Worm (Caenorhabditis elegans) whole organism, L3 larva: Measurements from ENCODE around the gene pms-2.

Source experiments
- R02D3.7 ChIP-seq: fragments of 150-350 bp; optimal IDR thresholded peaks from 2 replicates; lab custom pipeline; 2014; ENCODE audit warnings: missing biosample characterization, missing genetic modification characterization
- ZK546.5 ChIP-seq: sonication (generic microtip); optimal IDR thresholded peaks from 2 replicates; lab custom pipeline; 2017; ENCODE audit warnings: missing biosample characterization, missing genetic modification characterization
- aly-2 ChIP-seq: fragments of 150-350 bp; optimal IDR thresholded peaks from 2 replicates; lab custom pipeline; 2014; ENCODE audit warnings: missing biosample characterization, missing genetic modification characterization
- ama-1 ChIP-seq: fragments of 150-350 bp; optimal IDR thresholded peaks from 2 replicates; lab custom pipeline; 2018
- ceh-16 ChIP-seq: sonication (generic microtip); optimal IDR thresholded peaks from 2 replicates; lab custom pipeline; 2017; ENCODE audit warnings: missing biosample characterization, missing genetic modification characterization
- ceh-28 ChIP-seq: fragments of 150-350 bp; optimal IDR thresholded peaks from 2 replicates; lab custom pipeline; 2014; ENCODE audit warnings: missing biosample characterization, missing genetic modification reagents, missing genetic modification characterization
- ceh-82 ChIP-seq: fragments of 150-350 bp; optimal IDR thresholded peaks from 2 replicates; lab custom pipeline; 2014; ENCODE audit warnings: missing biosample characterization, missing genetic modification characterization
- ceh-9 ChIP-seq: sonication (generic microtip); optimal IDR thresholded peaks from 2 replicates; lab custom pipeline; 2018; ENCODE audit warnings: missing biosample characterization, missing genetic modification characterization
- egl-27 ChIP-seq: sonication (generic microtip); optimal IDR thresholded peaks from 4 replicates; lab custom pipeline; 2017; ENCODE audit warnings: missing biosample characterization, missing genetic modification reagents, missing genetic modification characterization
- elt-1 ChIP-seq: fragments of 150-350 bp; optimal IDR thresholded peaks from 2 replicates; lab custom pipeline; 2014; ENCODE audit warnings: missing biosample characterization, missing genetic modification characterization
- elt-3 ChIP-seq, 3 experiments: fragments of 150-350 bp in 1 of 3; sonication (generic microtip) in 2 of 3; optimal IDR thresholded peaks; 2 replicates in 2 of 3; 4 replicates in 1 of 3; lab custom pipeline; 2014 to 2017; ENCODE audit warnings: missing biosample characterization in 3 of 3, missing genetic modification characterization in 3 of 3
- eor-1 ChIP-seq, 2 experiments: fragments of 150-350 bp; optimal IDR thresholded peaks; 2 replicates each; lab custom pipeline; 2014 to 2018; ENCODE audit warnings: missing biosample characterization in 2 of 2, missing genetic modification characterization in 2 of 2
- fkh-10 ChIP-seq: sonication (generic microtip); optimal IDR thresholded peaks from 2 replicates; lab custom pipeline; 2017; ENCODE audit warnings: missing biosample characterization, missing genetic modification reagents, missing genetic modification characterization
- fkh-2 ChIP-seq: fragments of 150-350 bp; optimal IDR thresholded peaks from 2 replicates; lab custom pipeline; 2014; ENCODE audit warnings: missing biosample characterization, missing genetic modification reagents, missing genetic modification characterization
- fos-1 ChIP-seq: fragments of 150-350 bp; optimal IDR thresholded peaks from 2 replicates; lab custom pipeline; 2014; ENCODE audit warnings: missing biosample characterization, missing genetic modification characterization
- hmg-11 ChIP-seq: sonication (generic microtip); optimal IDR thresholded peaks from 2 replicates; lab custom pipeline; 2016; ENCODE audit warnings: missing genetic modification characterization, missing compliant biosample characterization
- lin-15B ChIP-seq: fragments of 150-350 bp; optimal IDR thresholded peaks from 2 replicates; lab custom pipeline; 2014; ENCODE audit warnings: missing biosample characterization, missing genetic modification characterization
- lin-39 ChIP-seq: fragments of 150-350 bp; optimal IDR thresholded peaks from 2 replicates; lab custom pipeline; 2018; ENCODE audit warnings: missing biosample characterization, missing genetic modification reagents, missing genetic modification characterization
- lsy-12 ChIP-seq: sonication (generic microtip); optimal IDR thresholded peaks from 2 replicates; lab custom pipeline; 2016; ENCODE audit warnings: mild to moderate bottlenecking, missing genetic modification characterization, missing compliant biosample characterization
- mdl-1 ChIP-seq: fragments of 150-350 bp; optimal IDR thresholded peaks from 2 replicates; lab custom pipeline; 2014; ENCODE audit warnings: missing biosample characterization, missing genetic modification characterization
- mml-1 ChIP-seq: fragments of 150-350 bp; sonication (generic microtip); optimal IDR thresholded peaks from 3 replicates; lab custom pipeline; 2014; ENCODE audit warnings: missing biosample characterization, missing genetic modification characterization
- nfya-1 ChIP-seq: sonication (generic microtip); optimal IDR thresholded peaks from 2 replicates; lab custom pipeline; 2017; ENCODE audit warnings: missing genetic modification characterization, mild to moderate bottlenecking, missing compliant biosample characterization, antibody characterized with exemption, moderate library complexity; ENCODE audit not compliant: insufficient read depth
- nhr-12 ChIP-seq: fragments of 150-350 bp; optimal IDR thresholded peaks from 2 replicates; lab custom pipeline; 2014; ENCODE audit warnings: missing biosample characterization, missing genetic modification characterization
- nhr-23 ChIP-seq: fragments of 150-350 bp; optimal IDR thresholded peaks from 2 replicates; lab custom pipeline; 2014; ENCODE audit warnings: missing biosample characterization, missing genetic modification reagents, missing genetic modification characterization
- nhr-237 ChIP-seq: fragments of 150-350 bp; optimal IDR thresholded peaks from 2 replicates; lab custom pipeline; 2014; ENCODE audit warnings: missing biosample characterization, missing genetic modification characterization
- nhr-25 ChIP-seq: sonication (generic microtip); optimal IDR thresholded peaks from 2 replicates; lab custom pipeline; 2017; ENCODE audit warnings: missing biosample characterization, missing genetic modification characterization
- nhr-28 ChIP-seq: fragments of 150-350 bp; optimal IDR thresholded peaks from 2 replicates; lab custom pipeline; 2014; ENCODE audit warnings: missing biosample characterization, missing genetic modification characterization
- nhr-43 ChIP-seq: sonication (generic microtip); optimal IDR thresholded peaks from 2 replicates; lab custom pipeline; 2016; ENCODE audit warnings: mild to moderate bottlenecking, missing genetic modification characterization, missing compliant biosample characterization; ENCODE audit not compliant: poor library complexity, severe bottlenecking
- nhr-67 ChIP-seq: fragments of 150-350 bp; optimal IDR thresholded peaks from 2 replicates; lab custom pipeline; 2014; ENCODE audit warnings: missing biosample characterization, missing genetic modification characterization
- nhr-76 ChIP-seq: fragments of 150-350 bp; sonication (generic microtip); optimal IDR thresholded peaks from 5 replicates; lab custom pipeline; 2014; ENCODE audit warnings: missing biosample characterization, missing genetic modification characterization
- pha-4 ChIP-seq: fragments of 150-350 bp; optimal IDR thresholded peaks from 2 replicates; lab custom pipeline; 2014; ENCODE audit warnings: missing biosample characterization, missing genetic modification reagents, missing genetic modification characterization
- skn-1 ChIP-seq: fragments of 150-350 bp; optimal IDR thresholded peaks from 2 replicates; lab custom pipeline; 2014; ENCODE audit warnings: missing biosample characterization, missing genetic modification characterization
- snpc-4 ChIP-seq: fragments of 150-350 bp; optimal IDR thresholded peaks from 2 replicates; lab custom pipeline; 2014; ENCODE audit warnings: missing biosample characterization, missing genetic modification characterization
- tbx-2 ChIP-seq: sonication (generic microtip); optimal IDR thresholded peaks from 2 replicates; lab custom pipeline; 2016; ENCODE audit warnings: mild to moderate bottlenecking, missing genetic modification characterization, missing compliant biosample characterization
- unc-39 ChIP-seq: sonication (generic microtip); optimal IDR thresholded peaks from 4 replicates; lab custom pipeline; 2017; ENCODE audit warnings: missing biosample characterization, missing genetic modification characterization
- unc-62 ChIP-seq: fragments of 150-350 bp; sonication (generic microtip); optimal IDR thresholded peaks from 4 replicates; lab custom pipeline; 2014; ENCODE audit warnings: missing biosample characterization, missing genetic modification reagents, missing genetic modification characterization
- zag-1 ChIP-seq: fragments of 150-350 bp; optimal IDR thresholded peaks from 2 replicates; lab custom pipeline; 2014; ENCODE audit warnings: missing biosample characterization, missing genetic modification characterization
- ztf-11 ChIP-seq: fragments of 150-350 bp; optimal IDR thresholded peaks from 2 replicates; lab custom pipeline; 2014; ENCODE audit warnings: missing biosample characterization, missing genetic modification characterization
- ztf-4 ChIP-seq: fragments of 150-350 bp; optimal IDR thresholded peaks from 2 replicates; lab custom pipeline; 2014; ENCODE audit warnings: missing biosample characterization, missing genetic modification characterization

pms-2 gene

ce11 chrV:11529541-11529940, 40.9 kb downstream of the pms-2 start:
- peak; percentile 99 for TF ChIP-seq pha-4 (tag; lab: Kevin White, UChicago)
- no peak for TF ChIP-seq nhr-25

ce11 chrV:11528633-11529327, 41.6 kb downstream of the pms-2 start:
- no peak for TF ChIP-seq nhr-28 (tag; lab: Kevin White, UChicago)
- TF ChIP-seq unc-62: no peak
- TF ChIP-seq fos-1 (tag; lab: Kevin White, UChicago): no peak
- peak; percentile 0 for TF ChIP-seq nhr-25
- TF ChIP-seq fkh-10 (GFP tag; lab: Kevin White, UChicago): no peak
- no peak for TF ChIP-seq R02D3.7
- no peak for TF ChIP-seq egl-27 (tag; lab: Kevin White, UChicago)
- TF ChIP-seq ztf-4 (tag; lab: Kevin White, UChicago): no peak
- TF ChIP-seq, all 47 proteins: peak for 1

- TF ChIP-seq eor-1 (tag; optimal IDR thresholded peaks at IDR 0.05; lab: Kevin White, UChicago) (no peak), nhr-43 (tag; lab: Kevin White, UChicago) (no peak), egl-27 (tag; lab: Kevin White, UChicago) (no peak), ama-1 (lab: Kevin White, UChicago) (no peak), ceh-16 (tag; lab: Kevin White, UChicago) (no peak), unc-62 (no peak), ceh-28 (tag; lab: Kevin White, UChicago) (no peak)
- TF ChIP-seq, all 47 proteins: peak for 0
Measured at ce11 chrV:11527531-11527930, 42.9 kb downstream of the pms-2 start, which contains the start of gene ccch-1. ccch-1 (plus strand) TSS chrV:11527831.

- TF ChIP-seq nhr-25: peak; percentile 65
- no peak for TF ChIP-seq lin-39 (tag; lab: Kevin White, UChicago)
- no peak for TF ChIP-seq hmg-11 (tag; lab: Kevin White, UChicago)
- no peak for TF ChIP-seq nhr-43 (tag; lab: Kevin White, UChicago)
- TF ChIP-seq lin-15B (tag; lab: Kevin White, UChicago): no peak
- no peak for TF ChIP-seq ceh-16 (tag; lab: Kevin White, UChicago)
- no peak for TF ChIP-seq zag-1 (tag; lab: Kevin White, UChicago)
Measured at ce11 chrV:11526927-11527491, 43.4 kb downstream of the pms-2 start.

ce11 chrV:11525338-11525737, 45.1 kb downstream of the pms-2 start:
- no peak for TF ChIP-seq fkh-10 (GFP tag; lab: Kevin White, UChicago)
- peak; percentile 73 for TF ChIP-seq nhr-25
- peak; percentile 61 for TF ChIP-seq nfya-1 (tag; lab: Kevin White, UChicago)

- no peak for TF ChIP-seq elt-1 (tag; lab: Kevin White, UChicago)
- TF ChIP-seq ZK546.5: no peak
- peak; percentile 26 for TF ChIP-seq egl-27 (tag; lab: Kevin White, UChicago)
- TF ChIP-seq lin-15B (tag; lab: Kevin White, UChicago): peak; percentile 87
- no peak for TF ChIP-seq ama-1 (lab: Kevin White, UChicago)
- TF ChIP-seq nhr-23 (tag; lab: Kevin White, UChicago): peak; percentile 80
- peak; percentile 70 for TF ChIP-seq snpc-4 (tag; lab: Kevin White, UChicago)
- peak; percentile 79 for TF ChIP-seq lsy-12 (tag; lab: Kevin White, UChicago)
- no peak for TF ChIP-seq nhr-237 (tag; lab: Kevin White, UChicago)
- TF ChIP-seq R02D3.7: peak; percentile 77
- peak; percentile 89 for TF ChIP-seq nhr-43 (tag; lab: Kevin White, UChicago)
- TF ChIP-seq nhr-67 (tag; lab: Kevin White, UChicago): no peak
- no peak for TF ChIP-seq ceh-9 (tag; lab: Kevin White, UChicago)
- TF ChIP-seq ceh-16 (tag; lab: Kevin White, UChicago): peak; percentile 26
- TF ChIP-seq pha-4 (tag; lab: Kevin White, UChicago): peak; percentile 90
- no peak for TF ChIP-seq unc-39 (tag; lab: Kevin White, UChicago)
- peak; percentile 85 for TF ChIP-seq nfya-1 (tag; lab: Kevin White, UChicago)
- no peak for TF ChIP-seq nhr-76
- TF ChIP-seq tbx-2 (tag; lab: Kevin White, UChicago): peak; percentile 79
- TF ChIP-seq skn-1 (tag; lab: Kevin White, UChicago): peak; percentile 74
- TF ChIP-seq nhr-28 (tag; lab: Kevin White, UChicago): no peak
- no peak for TF ChIP-seq elt-3 (tag; optimal IDR thresholded peaks at IDR 0.05; lab: Kevin White, UChicago)
- TF ChIP-seq nhr-12 (tag; lab: Kevin White, UChicago): no peak
- TF ChIP-seq ztf-11: no peak
- peak; percentile 67 for TF ChIP-seq ceh-82
- no peak for TF ChIP-seq fkh-2
- no peak for TF ChIP-seq unc-62
- TF ChIP-seq mdl-1 (tag; lab: Kevin White, UChicago): no peak
- no peak for TF ChIP-seq fos-1 (tag; lab: Kevin White, UChicago)
- TF ChIP-seq fkh-10 (GFP tag; lab: Kevin White, UChicago): peak; percentile 30
- peak; percentile 19 for TF ChIP-seq zag-1 (tag; lab: Kevin White, UChicago)
- no peak for TF ChIP-seq mml-1
- TF ChIP-seq aly-2 (tag; lab: Kevin White, UChicago): peak; percentile 73
Measured at ce11 chrV:11521448-11521847, 49.0 kb downstream of the pms-2 start, which contains the start of gene pafo-1. pafo-1 (plus strand) TSS chrV:11521703.
